Fruit fly (Drosophila melanogaster) whole organism, embryonic: ENCODE measurements around the gene path.

Experiments
- CG11247 ChIP-seq: fragments of 200-800 bp; sonication (Bioruptor generic); IDR thresholded peaks from 2 replicates; pipeline ENCODE4 v1.3.6; 2022; ENCODE audit warnings: missing biosample characterization, missing genetic modification characterization
- gsb ChIP-seq: fragments of 200-800 bp; sonication (Bioruptor generic); IDR thresholded peaks from 2 replicates; pipeline ENCODE4 v1.3.6; 2022; ENCODE audit warnings: missing biosample characterization, missing genetic modification characterization

DNA sequence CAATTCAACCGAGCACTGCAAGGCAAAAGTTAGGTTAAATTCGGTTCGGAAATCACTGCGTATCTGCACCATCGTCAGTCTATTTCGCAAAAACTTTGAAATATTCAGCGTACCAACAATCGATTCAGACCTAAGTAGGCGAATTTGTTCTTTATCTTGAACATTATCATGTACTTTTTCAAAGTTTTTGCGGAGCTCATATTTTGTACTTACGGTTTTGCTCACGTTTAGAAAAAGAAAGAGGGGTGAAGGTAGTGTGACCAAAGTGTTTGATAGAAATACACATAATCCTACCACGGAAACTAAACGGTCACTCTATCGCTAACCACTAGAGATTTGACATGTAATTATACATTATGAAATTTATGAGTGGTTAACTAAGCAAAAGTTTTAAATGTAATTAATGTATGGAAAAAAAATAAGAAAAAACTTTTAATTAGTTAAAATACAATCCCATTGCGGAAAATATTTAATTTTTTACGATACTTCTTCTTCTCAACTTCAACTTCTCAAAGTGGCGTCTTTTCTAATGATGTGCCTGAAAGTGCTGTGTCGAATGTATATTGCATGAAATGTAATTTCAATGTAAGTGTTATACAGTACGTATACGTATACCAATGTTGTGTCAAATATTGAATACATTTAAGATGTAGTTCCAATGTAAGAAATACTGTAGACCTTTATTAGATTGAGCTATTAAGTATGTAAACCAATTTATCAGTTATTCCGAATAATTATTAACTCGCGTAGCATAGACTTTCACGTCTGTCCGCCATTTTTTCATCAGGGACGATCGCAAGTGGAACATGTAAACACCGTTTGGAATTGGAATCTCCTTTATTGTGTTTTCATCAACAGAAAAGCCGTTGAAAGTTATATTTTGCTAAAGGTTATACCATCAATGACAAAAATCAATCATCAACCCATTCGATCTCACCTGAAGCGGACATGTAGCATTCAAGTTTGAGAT, 6.4 kb upstream of the path start, which contains the start of gene RpS9:
- TF ChIP-seq CG11247 (GFP tag; lab: Robert Waterston, UW), result no peak
- TF ChIP-seq gsb (GFP tag; lab: Robert Waterston, UW), result no peak
